Fruit fly (Drosophila melanogaster): Measurements from ENCODE around the gene CG11726.

The CG11726 gene

dm6 chr3L:11351715-11352114 is 42.8 kb upstream of the CG11726 start:
- peak; percentile 14 for TF ChIP-seq CG33017 (tag; optimal IDR thresholded peaks at IDR 0.05)
- TF ChIP-seq CG7101 (tag; optimal IDR thresholded peaks at IDR 0.05) = peak; percentile 4
- no peak for TF ChIP-seq CG12768 (GFP tag; optimal IDR thresholded peaks at IDR 0.05)
- TF ChIP-seq CG14711 (tag; optimal IDR thresholded peaks at IDR 0.05) = peak; percentile 11
- TF ChIP-seq CG7045 (GFP tag; optimal IDR thresholded peaks at IDR 0.05) = no peak
- TF ChIP-seq toe (GFP tag; optimal IDR thresholded peaks at IDR 0.05) = no peak
- TF ChIP-seq CG1620 (GFP tag; optimal IDR thresholded peaks at IDR 0.05) = no peak
- TF ChIP-seq Clk (GFP tag; optimal IDR thresholded peaks at IDR 0.05) = no peak
- TF ChIP-seq cnc (optimal IDR thresholded peaks at IDR 0.05) = no peak
- no peak for TF ChIP-seq Crg-1 (GFP tag; optimal IDR thresholded peaks at IDR 0.05)

- peak; percentile 83 for TF ChIP-seq CG11617 (GFP tag; optimal IDR thresholded peaks at IDR 0.05)
- peak; percentile 83 for TF ChIP-seq CG7045 (GFP tag; optimal IDR thresholded peaks at IDR 0.05)
- peak; percentile 81 for TF ChIP-seq Hr96 (GFP tag; optimal IDR thresholded peaks at IDR 0.05)
- TF ChIP-seq Mnt (GFP tag; optimal IDR thresholded peaks at IDR 0.05) = peak; percentile 77
- peak; percentile 57 for TF ChIP-seq tj (GFP tag; optimal IDR thresholded peaks at IDR 0.05)
- TF ChIP-seq CG1620 (GFP tag; optimal IDR thresholded peaks at IDR 0.05) = peak; percentile 45
- no peak for TF ChIP-seq bab1 (GFP tag; optimal IDR thresholded peaks at IDR 0.05)
- peak; percentile 54 for TF ChIP-seq toe (GFP tag; optimal IDR thresholded peaks at IDR 0.05)
- TF ChIP-seq Clk (GFP tag; optimal IDR thresholded peaks at IDR 0.05) = peak; percentile 29
- peak; percentile 79 for TF ChIP-seq CG12768 (GFP tag; optimal IDR thresholded peaks at IDR 0.05)
- peak; percentile 76 for TF ChIP-seq CG5204 (GFP tag; optimal IDR thresholded peaks at IDR 0.05)
- peak; percentile 80 for TF ChIP-seq CG14711 (tag; optimal IDR thresholded peaks at IDR 0.05)
- TF ChIP-seq CG7101 (tag; optimal IDR thresholded peaks at IDR 0.05) = peak; percentile 82
- TF ChIP-seq CG33017 (tag; optimal IDR thresholded peaks at IDR 0.05) = peak; percentile 78
- no peak for TF ChIP-seq cic (GFP tag; optimal IDR thresholded peaks at IDR 0.05)
- TF ChIP-seq Crg-1 (GFP tag; optimal IDR thresholded peaks at IDR 0.05) = peak; percentile 27
- peak; percentile 67 for TF ChIP-seq kay (GFP tag; ENCODE audit: borderline replicate concordance)
- TF ChIP-seq pad (GFP tag; optimal IDR thresholded peaks at IDR 0.05) = peak; percentile 17
- no peak for TF ChIP-seq cnc (optimal IDR thresholded peaks at IDR 0.05)
- peak; percentile 51 for TF ChIP-seq ovo (GFP tag; optimal IDR thresholded peaks at IDR 0.05)
These were observed 41.5 kb upstream of the CG11726 start for dm6 chr3L:11353002-11353401.

- TF ChIP-seq CG5204 (GFP tag; optimal IDR thresholded peaks at IDR 0.05) (peak; percentile 34), CG1620 (GFP tag; optimal IDR thresholded peaks at IDR 0.05) (no peak), CG11617 (GFP tag; optimal IDR thresholded peaks at IDR 0.05) (peak; percentile 44), Mnt (GFP tag; optimal IDR thresholded peaks at IDR 0.05) (peak; percentile 28), CG12768 (GFP tag; optimal IDR thresholded peaks at IDR 0.05) (peak; percentile 49), kay (GFP tag; ENCODE audit: borderline replicate concordance) (peak; percentile 62), toe (GFP tag; optimal IDR thresholded peaks at IDR 0.05) (no peak), ovo (GFP tag; optimal IDR thresholded peaks at IDR 0.05) (peak; percentile 37), Crg-1 (GFP tag; optimal IDR thresholded peaks at IDR 0.05) (peak; percentile 2), Clk (GFP tag; optimal IDR thresholded peaks at IDR 0.05) (no peak), CG7101 (tag; optimal IDR thresholded peaks at IDR 0.05) (peak; percentile 50), CG33017 (tag; optimal IDR thresholded peaks at IDR 0.05) (no peak), CG14711 (tag; optimal IDR thresholded peaks at IDR 0.05) (no peak), cic (GFP tag; optimal IDR thresholded peaks at IDR 0.05) (peak; percentile 62), Hr96 (GFP tag; optimal IDR thresholded peaks at IDR 0.05) (peak; percentile 25), tj (GFP tag; optimal IDR thresholded peaks at IDR 0.05) (peak; percentile 7), CG7045 (GFP tag; optimal IDR thresholded peaks at IDR 0.05) (peak; percentile 54), cnc (optimal IDR thresholded peaks at IDR 0.05) (no peak), bab1 (GFP tag; optimal IDR thresholded peaks at IDR 0.05) (no peak), pad (GFP tag; optimal IDR thresholded peaks at IDR 0.05) (peak; percentile 37)
These were observed 40.2 kb upstream of the CG11726 start for dm6 chr3L:11354298-11354757.

- TF ChIP-seq cnc (optimal IDR thresholded peaks at IDR 0.05) = no peak
- peak; percentile 45 for TF ChIP-seq kay (GFP tag; ENCODE audit: borderline replicate concordance)
- no peak for TF ChIP-seq pad (GFP tag; optimal IDR thresholded peaks at IDR 0.05)
These were observed 38.8 kb upstream of the CG11726 start for dm6 chr3L:11355429-11356327.

dm6 chr3L:11357059-11357458 is 37.4 kb upstream of the CG11726 start:
- TF ChIP-seq cnc (optimal IDR thresholded peaks at IDR 0.05) (no peak), cic (GFP tag; optimal IDR thresholded peaks at IDR 0.05) (no peak), ovo (GFP tag; optimal IDR thresholded peaks at IDR 0.05) (no peak), CG12768 (GFP tag; optimal IDR thresholded peaks at IDR 0.05) (no peak), kay (GFP tag; ENCODE audit: borderline replicate concordance) (no peak), pad (GFP tag; optimal IDR thresholded peaks at IDR 0.05) (no peak), CG7101 (tag; optimal IDR thresholded peaks at IDR 0.05) (no peak), Hr96 (GFP tag; optimal IDR thresholded peaks at IDR 0.05) (no peak), Crg-1 (GFP tag; optimal IDR thresholded peaks at IDR 0.05) (no peak), Clk (GFP tag; optimal IDR thresholded peaks at IDR 0.05) (no peak), tj (GFP tag; optimal IDR thresholded peaks at IDR 0.05) (no peak), CG33017 (tag; optimal IDR thresholded peaks at IDR 0.05) (no peak), CG7045 (GFP tag; optimal IDR thresholded peaks at IDR 0.05) (no peak), Mnt (GFP tag; optimal IDR thresholded peaks at IDR 0.05) (no peak), CG14711 (tag; optimal IDR thresholded peaks at IDR 0.05) (no peak), CG5204 (GFP tag; optimal IDR thresholded peaks at IDR 0.05) (no peak), CG1620 (GFP tag; optimal IDR thresholded peaks at IDR 0.05) (no peak), bab1 (GFP tag; optimal IDR thresholded peaks at IDR 0.05) (no peak), CG11617 (GFP tag; optimal IDR thresholded peaks at IDR 0.05) (no peak), toe (GFP tag; optimal IDR thresholded peaks at IDR 0.05) (no peak)
